Worm (Caenorhabditis elegans): ENCODE results near the gene Y73B6BL.12.

- TF ChIP-seq W03F9.2 (tag; optimal IDR thresholded peaks at IDR 0.05) (no peak), him-1 (tag; optimal IDR thresholded peaks at IDR 0.05) (no peak), dao-5 (tag; optimal IDR thresholded peaks at IDR 0.05) (no peak)
Observed at ce11 chrIV:6342876-6343275, 25.6 kb upstream of the Y73B6BL.12 start, which contains the start of gene Y73B6BL.14.

Measured in whole organism, L4/young adult.